Worm (Caenorhabditis elegans) whole organism, L2 larva: ENCODE measurements around the gene elb-1.

ENCODE experiments used
- C34F6.9 ChIP-seq: fragments of 150-350 bp; optimal IDR thresholded peaks from 2 replicates; lab custom pipeline; 2014; ENCODE audit warnings: missing biosample characterization, missing genetic modification characterization
- F13H6.1 ChIP-seq: sonication (generic microtip); optimal IDR thresholded peaks from 2 replicates; lab custom pipeline; 2016; ENCODE audit warnings: missing genetic modification characterization, missing compliant biosample characterization
- R02D3.7 ChIP-seq: fragments of 150-350 bp; optimal IDR thresholded peaks from 2 replicates; lab custom pipeline; 2014; ENCODE audit warnings: missing biosample characterization, missing genetic modification characterization
- aly-2 ChIP-seq: fragments of 150-350 bp; optimal IDR thresholded peaks from 2 replicates; lab custom pipeline; 2014; ENCODE audit warnings: missing biosample characterization, missing genetic modification characterization
- ama-1 ChIP-seq: fragments of 150-350 bp; optimal IDR thresholded peaks from 2 replicates; lab custom pipeline; 2018; ENCODE audit warnings: inconsistent platforms
- blmp-1 ChIP-seq: sonication (generic microtip); optimal IDR thresholded peaks from 2 replicates; lab custom pipeline; 2017; ENCODE audit warnings: missing genetic modification characterization, mild to moderate bottlenecking, missing compliant biosample characterization, antibody characterized with exemption, moderate library complexity; ENCODE audit not compliant: insufficient read depth
- ceh-16 ChIP-seq: fragments of 150-350 bp; optimal IDR thresholded peaks from 2 replicates; lab custom pipeline; 2014; ENCODE audit warnings: missing biosample characterization, missing genetic modification characterization
- crh-2 ChIP-seq: sonication (generic microtip); optimal IDR thresholded peaks from 2 replicates; lab custom pipeline; 2017; ENCODE audit warnings: missing biosample characterization, missing genetic modification characterization
- dmd-4 ChIP-seq: sonication (generic microtip); optimal IDR thresholded peaks from 2 replicates; lab custom pipeline; 2017; ENCODE audit warnings: missing biosample characterization, missing genetic modification characterization
- egl-27 ChIP-seq: sonication (generic microtip); optimal IDR thresholded peaks from 3 replicates; lab custom pipeline; 2017; ENCODE audit warnings: missing biosample characterization, missing genetic modification reagents, missing genetic modification characterization
- elt-1 ChIP-seq: fragments of 150-350 bp; optimal IDR thresholded peaks from 2 replicates; lab custom pipeline; 2014; ENCODE audit warnings: missing biosample characterization, missing genetic modification characterization
- fos-1 ChIP-seq: fragments of 150-350 bp; optimal IDR thresholded peaks from 2 replicates; lab custom pipeline; 2014; ENCODE audit warnings: missing biosample characterization, missing genetic modification characterization
- gmeb-1 ChIP-seq: fragments of 150-350 bp; optimal IDR thresholded peaks from 2 replicates; lab custom pipeline; 2014; ENCODE audit warnings: missing biosample characterization, missing genetic modification characterization
- lin-11 ChIP-seq: fragments of 150-350 bp; sonication (generic microtip); optimal IDR thresholded peaks from 2 replicates; lab custom pipeline; 2014; ENCODE audit warnings: missing biosample characterization, missing genetic modification characterization, inconsistent platforms, mixed read lengths
- lin-13 ChIP-seq: fragments of 150-350 bp; optimal IDR thresholded peaks from 2 replicates; lab custom pipeline; 2014; ENCODE audit warnings: missing biosample characterization, missing genetic modification reagents, missing genetic modification characterization
- lin-39 ChIP-seq: fragments of 150-350 bp; optimal IDR thresholded peaks from 2 replicates; lab custom pipeline; 2014; ENCODE audit warnings: missing biosample characterization, missing genetic modification reagents, missing genetic modification characterization
- lsy-2 ChIP-seq, 2 experiments: fragments of 150-350 bp in 1 of 2; sonication (generic microtip) in 1 of 2; optimal IDR thresholded peaks; 2 replicates each; lab custom pipeline; 2014 to 2017; ENCODE audit warnings: missing biosample characterization in 2 of 2, missing genetic modification characterization in 2 of 2
- mab-5 ChIP-seq: fragments of 150-350 bp; optimal IDR thresholded peaks from 2 replicates; lab custom pipeline; 2014; ENCODE audit warnings: missing biosample characterization, missing genetic modification characterization
- mdl-1 ChIP-seq, 2 experiments: fragments of 150-350 bp in 1 of 2; sonication (generic microtip) in 1 of 2; optimal IDR thresholded peaks; 2 replicates each; lab custom pipeline; 2017; ENCODE audit warnings: missing biosample characterization in 2 of 2, missing genetic modification characterization in 2 of 2
- nhr-10 ChIP-seq: sonication (generic microtip); optimal IDR thresholded peaks from 2 replicates; lab custom pipeline; 2017; ENCODE audit warnings: missing biosample characterization, missing genetic modification characterization
- nhr-12 ChIP-seq: fragments of 150-350 bp; optimal IDR thresholded peaks from 2 replicates; lab custom pipeline; 2014; ENCODE audit warnings: missing biosample characterization, missing genetic modification characterization
- nhr-129 ChIP-seq: fragments of 150-350 bp; optimal IDR thresholded peaks from 2 replicates; lab custom pipeline; 2014; ENCODE audit warnings: missing biosample characterization, missing genetic modification characterization
- nhr-21 ChIP-seq: fragments of 150-350 bp; optimal IDR thresholded peaks from 2 replicates; lab custom pipeline; 2014; ENCODE audit warnings: missing biosample characterization, missing genetic modification characterization
- nhr-237 ChIP-seq: fragments of 150-350 bp; optimal IDR thresholded peaks from 2 replicates; lab custom pipeline; 2014; ENCODE audit warnings: missing biosample characterization, missing genetic modification characterization
- nhr-25 ChIP-seq: fragments of 150-350 bp; sonication (generic microtip); optimal IDR thresholded peaks from 3 replicates; lab custom pipeline; 2014; ENCODE audit warnings: missing biosample characterization, missing genetic modification characterization
- nhr-6 ChIP-seq: fragments of 150-350 bp; optimal IDR thresholded peaks from 2 replicates; lab custom pipeline; 2014; ENCODE audit warnings: missing biosample characterization, missing genetic modification characterization
- nhr-77 ChIP-seq: fragments of 150-350 bp; optimal IDR thresholded peaks from 2 replicates; lab custom pipeline; 2014; ENCODE audit warnings: missing biosample characterization, missing genetic modification characterization
- sem-4 ChIP-seq: fragments of 150-350 bp; optimal IDR thresholded peaks from 2 replicates; lab custom pipeline; 2014; ENCODE audit warnings: missing biosample characterization, missing genetic modification reagents, missing genetic modification characterization
- sma-3 ChIP-seq: sonication (generic microtip); optimal IDR thresholded peaks from 2 replicates; lab custom pipeline; 2016; ENCODE audit warnings: missing genetic modification reagents, missing genetic modification characterization, missing compliant biosample characterization
- sma-9 ChIP-seq, 2 experiments: fragments of 150-350 bp in 1 of 2; sonication (generic microtip) in 1 of 2; optimal IDR thresholded peaks; 2 replicates each; lab custom pipeline; 2014 to 2016; ENCODE audit warnings: missing genetic modification characterization in 2 of 2, mild to moderate bottlenecking in 1 of 2, missing biosample characterization in 1 of 2, missing compliant biosample characterization in 1 of 2, missing genetic modification reagents in 1 of 2, moderate library complexity in 1 of 2
- snpc-4 ChIP-seq: fragments of 150-350 bp; optimal IDR thresholded peaks from 2 replicates; lab custom pipeline; 2014; ENCODE audit warnings: missing biosample characterization, missing genetic modification characterization
- unc-55 ChIP-seq: fragments of 150-350 bp; sonication (generic microtip); optimal IDR thresholded peaks from 3 replicates; lab custom pipeline; 2014; ENCODE audit warnings: missing biosample characterization, missing genetic modification reagents, missing genetic modification characterization
- ztf-11 ChIP-seq: sonication (generic microtip); optimal IDR thresholded peaks from 2 replicates; lab custom pipeline; 2017; ENCODE audit warnings: missing biosample characterization, missing genetic modification characterization
- ztf-4 ChIP-seq: fragments of 150-350 bp; optimal IDR thresholded peaks from 2 replicates; lab custom pipeline; 2014; ENCODE audit warnings: missing biosample characterization, missing genetic modification characterization

elb-1 gene

DNA sequence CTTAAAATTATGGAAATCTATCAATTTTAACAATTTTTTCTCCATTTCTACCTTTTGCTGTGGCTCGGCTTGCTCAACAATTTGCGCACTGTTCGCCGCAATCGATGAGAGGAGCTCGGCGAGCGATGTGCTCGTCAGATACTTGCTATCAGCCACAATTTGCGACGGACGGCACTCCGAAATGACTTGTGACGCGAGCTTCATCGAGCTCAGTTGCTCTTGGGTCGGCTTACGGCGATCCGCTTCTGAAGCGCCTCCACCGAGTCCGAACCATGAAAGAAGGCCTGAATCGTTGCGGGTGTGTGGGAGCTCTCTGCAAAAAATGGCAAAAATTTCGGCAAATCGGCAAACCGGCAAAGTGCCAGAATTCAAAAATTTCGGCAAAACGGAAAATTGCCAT is 41.4 kb upstream of the elb-1 start:
- TF ChIP-seq ama-1 (no peak), sma-3 (no peak), nhr-25 (no peak), sma-9 (GFP tag; optimal IDR thresholded peaks at IDR 0.05; lab: Kevin White, UChicago) (no peak), sma-9 (tag; optimal IDR thresholded peaks at IDR 0.05; lab: Kevin White, UChicago) (no peak), aly-2 (tag; lab: Kevin White, UChicago) (no peak), crh-2 (no peak)
- TF ChIP-seq, all 48 proteins: peak for 0

DNA sequence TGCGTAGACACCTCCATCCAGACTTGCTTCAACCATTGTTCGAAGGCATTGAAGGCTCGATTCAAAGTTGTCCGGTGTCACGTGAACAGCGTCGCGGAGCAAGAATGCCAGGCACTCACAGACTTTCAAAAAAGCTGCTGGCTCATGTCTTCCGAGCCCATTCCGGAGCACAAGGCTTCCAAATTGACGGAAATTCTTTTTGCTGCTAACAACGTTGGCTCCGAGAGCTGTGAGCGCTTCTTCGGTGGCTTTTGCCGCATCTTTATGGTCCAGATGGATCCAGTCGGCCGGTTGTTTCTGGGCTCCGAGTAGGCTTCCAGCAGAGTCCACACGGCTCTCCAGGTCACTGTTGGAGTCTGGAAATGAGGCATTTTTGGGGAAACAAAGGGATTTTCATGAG is 38.6 kb upstream of the elb-1 start:
- no peak for TF ChIP-seq R02D3.7 (tag; lab: Kevin White, UChicago)
- no peak for TF ChIP-seq fos-1 (tag; lab: Kevin White, UChicago)
- no peak for TF ChIP-seq ztf-4 (tag; lab: Kevin White, UChicago)
- no peak for TF ChIP-seq nhr-77
- TF ChIP-seq dmd-4 (tag; lab: Kevin White, UChicago) = no peak
- TF ChIP-seq mab-5 (tag; lab: Kevin White, UChicago) = no peak
- no peak for TF ChIP-seq nhr-10 (tag; lab: Kevin White, UChicago)
- no peak for TF ChIP-seq lsy-2 (tag; optimal IDR thresholded peaks at IDR 0.05; lab: Kevin White, UChicago)
- TF ChIP-seq aly-2 (tag; lab: Kevin White, UChicago) = no peak

DNA sequence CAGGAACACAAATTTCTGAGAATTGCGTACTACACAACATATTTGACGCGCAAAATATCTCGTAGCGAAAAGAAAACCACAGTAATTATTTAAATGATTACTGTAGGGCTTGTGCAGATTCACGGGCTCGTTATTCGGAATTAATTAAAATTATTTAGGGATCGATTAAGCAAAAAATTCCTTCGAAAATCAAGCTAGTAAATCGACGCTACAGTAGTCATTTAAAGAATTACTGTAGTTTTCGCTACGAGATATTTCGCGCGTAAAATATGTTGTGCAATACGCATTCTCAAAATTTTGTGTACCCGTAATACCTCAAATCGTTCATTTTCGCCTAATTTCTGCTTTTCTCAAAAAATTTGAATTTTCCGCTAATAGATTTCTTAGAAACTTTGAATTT is 31.6 kb upstream of the elb-1 start:
- TF ChIP-seq nhr-237 (tag; lab: Kevin White, UChicago) (no peak), nhr-77 (no peak), lin-39 (no peak), nhr-25 (no peak)

DNA sequence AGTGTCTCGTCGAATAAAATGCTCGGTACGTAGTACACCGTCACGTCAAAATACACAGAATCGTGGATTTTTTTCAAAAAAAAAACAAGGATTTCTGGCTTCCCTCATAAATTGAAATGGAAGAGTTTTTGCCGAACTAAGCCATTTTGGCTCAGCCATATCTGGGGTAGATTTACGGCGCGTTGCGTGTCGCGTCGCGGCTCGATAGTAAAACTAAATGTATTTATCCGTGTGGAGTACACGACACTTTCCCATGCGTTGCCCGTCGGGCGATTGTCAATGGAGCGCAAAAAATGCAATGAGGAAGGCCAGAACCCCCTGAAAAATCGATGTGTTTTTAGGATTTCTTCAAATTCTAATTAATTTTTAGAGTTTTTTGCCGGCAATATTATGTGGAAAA is 31.0 kb upstream of the elb-1 start:
- no peak for TF ChIP-seq sem-4 (tag; lab: Kevin White, UChicago)
- TF ChIP-seq nhr-21 (tag; lab: Kevin White, UChicago) = no peak
- TF ChIP-seq lin-39 = no peak
- no peak for TF ChIP-seq nhr-12 (tag; lab: Kevin White, UChicago)
- no peak for TF ChIP-seq nhr-25
- TF ChIP-seq gmeb-1 (tag; lab: Kevin White, UChicago) = no peak
- no peak for TF ChIP-seq nhr-77
- TF ChIP-seq blmp-1 (tag; lab: Kevin White, UChicago) = no peak
- no peak for TF ChIP-seq fos-1 (tag; lab: Kevin White, UChicago)
- TF ChIP-seq ztf-11 = no peak

DNA sequence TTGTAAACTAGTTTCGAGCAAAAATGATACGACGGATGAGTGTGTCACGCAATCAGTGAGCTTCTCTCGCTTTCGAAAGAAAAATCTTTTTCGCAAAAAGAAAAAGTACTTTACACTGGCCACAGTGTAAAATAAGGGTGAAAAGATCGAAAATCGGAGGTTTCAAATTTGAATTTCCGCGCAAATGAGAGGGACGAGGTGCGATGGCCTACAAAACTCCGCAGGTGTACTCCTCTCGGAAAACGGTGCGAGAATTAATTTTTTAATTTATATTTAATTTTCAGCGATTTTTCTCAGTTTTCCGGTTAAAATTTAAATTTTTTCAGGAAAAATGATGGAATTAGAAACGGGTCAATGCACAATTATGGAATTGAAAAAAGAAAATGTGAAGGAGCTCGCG is 27.5 kb upstream of the elb-1 start, which contains the start of gene mrt-2:
Gene mrt-2, plus strand, starts transcription at position 49 of the 400 bp plus-strand sequence.
- peak; percentile 81 for TF ChIP-seq C34F6.9 (tag; lab: Kevin White, UChicago)
- peak; percentile 86 for TF ChIP-seq unc-55 (GFP tag; lab: Kevin White, UChicago)
- no peak for TF ChIP-seq mdl-1 (tag; optimal IDR thresholded peaks at IDR 0.05; lab: Kevin White, UChicago)
- peak; percentile 98 for TF ChIP-seq gmeb-1 (tag; lab: Kevin White, UChicago)
- TF ChIP-seq sma-9 (GFP tag; optimal IDR thresholded peaks at IDR 0.05; lab: Kevin White, UChicago) = no peak
- TF ChIP-seq sma-9 (tag; optimal IDR thresholded peaks at IDR 0.05; lab: Kevin White, UChicago) = no peak
- TF ChIP-seq crh-2 = peak; percentile 76
- TF ChIP-seq egl-27 (tag; lab: Kevin White, UChicago) = peak; percentile 48
- TF ChIP-seq mab-5 (tag; lab: Kevin White, UChicago) = no peak
- TF ChIP-seq nhr-25 = peak; percentile 79
- peak; percentile 44 for TF ChIP-seq nhr-6 (tag; lab: Kevin White, UChicago)
- peak; percentile 81 for TF ChIP-seq F13H6.1 (tag; lab: Kevin White, UChicago)
- TF ChIP-seq sem-4 (tag; lab: Kevin White, UChicago) = peak; percentile 91
- TF ChIP-seq nhr-129 = peak; percentile 48
- peak; percentile 54 for TF ChIP-seq lin-11
- TF ChIP-seq fos-1 (tag; lab: Kevin White, UChicago) = peak; percentile 17
- peak; percentile 60 for TF ChIP-seq nhr-21 (tag; lab: Kevin White, UChicago)
- TF ChIP-seq blmp-1 (tag; lab: Kevin White, UChicago) = peak; percentile 48
- peak; percentile 66 to 87 for TF ChIP-seq lsy-2 (tag; optimal IDR thresholded peaks at IDR 0.05; lab: Kevin White, UChicago)
- TF ChIP-seq elt-1 (tag; lab: Kevin White, UChicago) = no peak
- TF ChIP-seq lin-13 (GFP tag; lab: Kevin White, UChicago) = peak; percentile 76
- TF ChIP-seq dmd-4 (tag; lab: Kevin White, UChicago) = no peak
- TF ChIP-seq ceh-16 = peak; percentile 46
- TF ChIP-seq snpc-4 (tag; lab: Kevin White, UChicago) = peak; percentile 40
- peak; percentile 86 for TF ChIP-seq sma-3
